Fruit fly (Drosophila melanogaster) whole organism, prepupa: Measurements from ENCODE around the gene AlkB.

ENCODE experiments used
- CG11902 ChIP-seq: fragments of 200-800 bp; sonication (Bioruptor generic); optimal IDR thresholded peaks from 3 replicates; lab custom pipeline; 2016; ENCODE audit warnings: missing biosample characterization, missing genetic modification characterization
- CG3919 ChIP-seq: fragments of 200-800 bp; sonication (Bioruptor generic); optimal IDR thresholded peaks from 3 replicates; lab custom pipeline; 2016; ENCODE audit warnings: missing biosample characterization, missing genetic modification characterization
- CG6854 ChIP-seq: fragments of 200-800 bp; sonication (Bioruptor generic); optimal IDR thresholded peaks from 2 replicates; lab custom pipeline; 2017; ENCODE audit warnings: missing biosample characterization, mild to moderate bottlenecking, missing genetic modification characterization
- CG8319 ChIP-seq: fragments of 200-800 bp; sonication (Bioruptor generic); optimal IDR thresholded peaks from 3 replicates; lab custom pipeline; 2016; ENCODE audit warnings: missing biosample characterization, missing genetic modification characterization
- Ets21C ChIP-seq: fragments of 200-800 bp; sonication (Bioruptor generic); optimal IDR thresholded peaks from 3 replicates; lab custom pipeline; 2016; ENCODE audit warnings: missing biosample characterization, missing genetic modification characterization
- Sox14 ChIP-seq: fragments of 200-800 bp; sonication (Bioruptor generic); optimal IDR thresholded peaks from 3 replicates; lab custom pipeline; 2016; ENCODE audit warnings: missing biosample characterization, missing genetic modification characterization
- fd59A ChIP-seq: fragments of 200-800 bp; sonication (Bioruptor generic); optimal IDR thresholded peaks from 2 replicates; lab custom pipeline; 2017; ENCODE audit warnings: missing biosample characterization, mild to moderate bottlenecking, missing genetic modification characterization, missing genetic modification reagents

dm6 chrX:15859869-15860268, 582 bp upstream of the AlkB start, which contains the start of gene Gbeta13F:
- TF ChIP-seq fd59A (no peak), CG3919 (GFP tag; lab: Kevin White, UChicago) (no peak), CG8319 (GFP tag; lab: Kevin White, UChicago) (no peak), CG6854 (GFP tag; lab: Kevin White, UChicago) (no peak), Ets21C (GFP tag; lab: Kevin White, UChicago) (no peak), CG11902 (GFP tag; lab: Kevin White, UChicago) (no peak), Sox14 (GFP tag; lab: Kevin White, UChicago) (no peak)
